Fruit fly (Drosophila melanogaster): ENCODE measurements around the gene Fhos.

Fhos gene

DNA sequence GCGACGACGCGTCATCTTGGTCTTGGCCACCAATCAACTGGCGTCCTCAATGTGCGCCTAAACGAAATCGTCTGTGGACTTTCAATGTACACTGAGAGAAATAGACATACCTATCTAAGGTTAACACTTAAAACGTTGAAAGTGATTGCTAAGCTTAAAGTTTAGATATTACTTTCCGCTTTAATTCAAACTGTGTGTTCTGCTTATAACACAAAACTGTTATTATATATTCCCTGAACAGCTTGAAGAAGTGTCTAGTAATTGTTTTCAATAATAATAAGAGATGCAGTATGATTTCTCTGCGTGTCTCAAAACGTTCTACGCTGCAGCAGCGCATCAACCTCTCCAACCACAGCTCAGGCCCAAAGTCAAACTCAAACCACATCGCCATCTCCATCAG is 28.6 kb downstream of the Fhos start:
- peak; percentile 19 for TF ChIP-seq Blimp-1 (GFP tag; optimal IDR thresholded peaks at IDR 0.05)
- no peak for TF ChIP-seq Hr78 (GFP tag; optimal IDR thresholded peaks at IDR 0.05)
- no peak for TF ChIP-seq ci (GFP tag; IDR thresholded peaks at IDR 0.05)
- TF ChIP-seq bsh (GFP tag; optimal IDR thresholded peaks at IDR 0.05): peak in 1 of 2 experiments; percentile 34
- TF ChIP-seq sens (GFP tag): peak; percentile 29
- TF ChIP-seq pb (GFP tag; optimal IDR thresholded peaks at IDR 0.05): no peak
- TF ChIP-seq Drgx (GFP tag; IDR thresholded peaks at IDR 0.05): peak; percentile 41
- TF ChIP-seq HLH3B (GFP tag; IDR thresholded peaks at IDR 0.05): 0 out of 2 replicates have a peak, but pooled peaks have one; percentile 4

DNA sequence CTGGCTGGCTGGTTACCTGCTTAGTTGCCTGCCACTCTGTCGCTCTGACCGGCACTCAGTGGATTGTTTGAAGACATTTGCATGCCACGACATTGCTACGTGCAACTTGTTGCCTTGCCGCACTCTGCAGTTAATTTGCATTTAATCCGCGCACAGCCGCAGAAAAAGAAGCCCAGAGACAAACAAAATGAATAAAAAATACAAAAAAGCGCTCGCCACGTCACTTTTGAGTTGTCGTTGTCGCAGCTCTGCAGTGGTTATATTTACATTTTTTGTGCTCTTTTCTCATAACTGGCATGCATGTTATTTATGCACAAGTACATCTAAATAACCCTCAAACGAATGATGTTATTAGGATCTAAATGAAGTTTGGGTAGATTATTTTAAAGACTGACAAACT is 29.9 kb downstream of the Fhos start:
- TF ChIP-seq bsh (GFP tag; optimal IDR thresholded peaks at IDR 0.05) (peak in 1 of 2 experiments; percentile 24), sob (GFP tag; IDR thresholded peaks at IDR 0.05) (no peak), nom (GFP tag; optimal IDR thresholded peaks at IDR 0.05) (peak; percentile 5), Drgx (GFP tag; IDR thresholded peaks at IDR 0.05) (0 out of 2 replicates have a peak, but pooled peaks have one; percentile 16), repo (GFP tag; optimal IDR thresholded peaks at IDR 0.05) (no peak)

DNA sequence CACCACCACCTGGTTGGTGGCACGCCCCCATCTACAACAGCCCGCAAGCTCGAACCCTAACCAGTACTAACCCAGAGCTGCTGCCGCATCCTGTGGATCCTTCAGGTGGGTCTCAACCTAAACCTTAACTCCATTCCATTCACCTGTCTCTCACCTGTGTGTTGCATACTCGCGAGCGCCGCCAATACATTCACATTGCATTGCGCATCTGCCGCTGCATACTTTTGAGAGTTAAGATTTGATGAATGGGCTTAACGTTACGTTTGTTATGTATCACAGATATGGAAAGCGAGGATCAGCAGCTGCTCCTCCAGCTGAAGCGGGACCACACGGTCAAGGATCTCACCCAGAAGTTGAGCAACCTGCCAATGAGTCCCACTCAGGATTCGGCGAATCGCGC is 33.8 kb downstream of the Fhos start:
- TF ChIP-seq Nf-YC (tag; optimal IDR thresholded peaks at IDR 0.05) (no peak), NK7.1 (GFP tag; optimal IDR thresholded peaks at IDR 0.05) (no peak), CG8924 (tag; optimal IDR thresholded peaks at IDR 0.05) (no peak), slbo (GFP tag; IDR thresholded peaks at IDR 0.05) (no peak), twi (tag; optimal IDR thresholded peaks at IDR 0.05) (no peak), CG15514 (GFP tag; optimal IDR thresholded peaks at IDR 0.05) (peak; percentile 14), Sox102F (GFP tag; optimal IDR thresholded peaks at IDR 0.05) (no peak), CG8359 (GFP tag; optimal IDR thresholded peaks at IDR 0.05; ENCODE audit: borderline replicate concordance) (peak; percentile 85), CG7963 (GFP tag; IDR thresholded peaks at IDR 0.05; ENCODE audit: partially characterized antibody) (no peak), CG1603 (tag; optimal IDR thresholded peaks at IDR 0.05) (no peak), hbn (GFP tag; IDR thresholded peaks at IDR 0.05; ENCODE audit: partially characterized antibody) (no peak), Fer3 (tag; optimal IDR thresholded peaks at IDR 0.05) (no peak), ind (GFP tag; optimal IDR thresholded peaks at IDR 0.05) (no peak), MBD-R2 (GFP tag; IDR thresholded peaks at IDR 0.05) (0 out of 2 replicates have a peak, but pooled peaks have one; percentile 11), CG9437 (GFP tag; optimal IDR thresholded peaks at IDR 0.05) (peak; percentile 98)

DNA sequence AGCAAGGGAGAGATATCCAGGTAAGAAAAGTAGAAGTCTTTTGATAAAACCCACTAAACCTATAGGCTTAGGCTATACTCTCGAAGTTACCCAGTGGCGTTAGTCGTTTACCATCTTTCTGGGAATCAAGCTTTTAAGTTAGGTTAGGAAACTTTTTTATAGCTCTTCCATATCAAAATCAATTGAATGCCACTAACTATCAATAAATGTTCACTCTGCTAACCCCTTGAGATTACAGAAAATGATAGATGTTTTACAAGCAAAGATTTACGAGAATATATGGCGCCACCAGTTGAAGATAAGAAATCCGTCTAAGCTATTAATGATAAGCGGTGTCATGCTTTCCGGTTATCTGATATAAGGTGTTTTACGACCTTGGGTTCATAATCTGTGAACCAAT is 34.3 kb downstream of the Fhos start:
- TF ChIP-seq slou (GFP tag; optimal IDR thresholded peaks at IDR 0.05) (no peak), CG13775 (GFP tag; optimal IDR thresholded peaks at IDR 0.05) (no peak), sug (tag; optimal IDR thresholded peaks at IDR 0.05) (peak; percentile 44), nom (GFP tag; optimal IDR thresholded peaks at IDR 0.05) (no peak), CG17359 (tag; optimal IDR thresholded peaks at IDR 0.05) (no peak), CG7357 (GFP tag; IDR thresholded peaks at IDR 0.05) (no peak), CG34376 (GFP tag; optimal IDR thresholded peaks at IDR 0.05) (peak; percentile 84), CG9215 (GFP tag; IDR thresholded peaks at IDR 0.05) (no peak), grn (GFP tag; optimal IDR thresholded peaks at IDR 0.05) (peak; percentile 69), pnt (GFP tag; optimal IDR thresholded peaks at IDR 0.05) (no peak), nerfin-2 (GFP tag; IDR thresholded peaks at IDR 0.05; ENCODE audit: partially characterized antibody) (no peak), CG7271 (tag; optimal IDR thresholded peaks at IDR 0.05) (no peak), ab (GFP tag; optimal IDR thresholded peaks at IDR 0.05) (no peak), disco-r (GFP tag; optimal IDR thresholded peaks at IDR 0.05) (no peak), Vsx1 (GFP tag; optimal IDR thresholded peaks at IDR 0.05) (no peak), sens (GFP tag) (peak; percentile 40), CG18476 (GFP tag; optimal IDR thresholded peaks at IDR 0.05) (no peak), Atf-2 (GFP tag; optimal IDR thresholded peaks at IDR 0.05) (no peak), Sry-β (GFP tag; optimal IDR thresholded peaks at IDR 0.05) (no peak), CG2678 (tag; optimal IDR thresholded peaks at IDR 0.05) (peak; percentile 6), mirr (GFP tag; optimal IDR thresholded peaks at IDR 0.05) (peak; percentile 33), CG12219 (GFP tag; optimal IDR thresholded peaks at IDR 0.05) (no peak)

Measured in whole organism, embryonic.